Fruit fly (Drosophila melanogaster): ENCODE measurements around the gene CG17734.
A peak's percentile ranks its signal among the peaks of the same experiment; 100 is the strongest.

Gene CG17734

dm6 chr3R:11219883-11220282 lies 23.9 kb downstream of the CG17734 start, which contains the start of gene CG6689:
Gene CG6689 (minus strand): TSS chr3R:11220064.
- TF ChIP-seq CG4496 (GFP tag; IDR thresholded peaks at IDR 0.05) = 0 out of 3 replicates have a peak, but pooled peaks have one; percentile 21
- TF ChIP-seq CG8301 (tag; optimal IDR thresholded peaks at IDR 0.05) = no peak

- TF ChIP-seq Ets98B (GFP tag; IDR thresholded peaks at IDR 0.05) = peak; percentile 51
- TF ChIP-seq CG32121 (GFP tag; IDR thresholded peaks at IDR 0.05) = no peak; the same call in 1 of the 2 replicates
- TF ChIP-seq CG17806 (tag; optimal IDR thresholded peaks at IDR 0.05) = peak; percentile 38
- TF ChIP-seq gl (tag; optimal IDR thresholded peaks at IDR 0.05) = peak; percentile 66
- TF ChIP-seq Snoo (tag; optimal IDR thresholded peaks at IDR 0.05) = peak; percentile 92
- TF ChIP-seq D1 (tag; optimal IDR thresholded peaks at IDR 0.05) = no peak
- TF ChIP-seq CG34367 (tag; optimal IDR thresholded peaks at IDR 0.05) = peak; percentile 87
- no peak for TF ChIP-seq CG10348 (GFP tag; IDR thresholded peaks at IDR 0.05)
- no peak for TF ChIP-seq CG13204 (GFP tag; optimal IDR thresholded peaks at IDR 0.05)
- peak; percentile 51; the same call in 1 of the 3 replicates for TF ChIP-seq CG4496 (GFP tag; IDR thresholded peaks at IDR 0.05)
- peak; percentile 63 for TF ChIP-seq CG8159 (tag; optimal IDR thresholded peaks at IDR 0.05)
- no peak for TF ChIP-seq EcR (GFP tag; optimal IDR thresholded peaks at IDR 0.05)
- TF ChIP-seq Pif1B (GFP tag; optimal IDR thresholded peaks at IDR 0.05) = peak; percentile 45
- TF ChIP-seq CG14655 (GFP tag; optimal IDR thresholded peaks at IDR 0.05) = no peak
- TF ChIP-seq CG8301 (tag; optimal IDR thresholded peaks at IDR 0.05) = peak; percentile 48
- TF ChIP-seq fd96Ca (GFP tag; IDR thresholded peaks at IDR 0.05) = no peak
- no peak for TF ChIP-seq rn (GFP tag; IDR thresholded peaks at IDR 0.05)
- TF ChIP-seq Pif1A (GFP tag; optimal IDR thresholded peaks at IDR 0.05) = no peak
- no peak for TF ChIP-seq CG12605 (GFP tag; IDR thresholded peaks at IDR 0.05)
- peak; percentile 73 for TF ChIP-seq CG15710 (tag; optimal IDR thresholded peaks at IDR 0.05)
- peak; percentile 11 for TF ChIP-seq CG9948 (tag; optimal IDR thresholded peaks at IDR 0.05)
These were observed 27.6 kb downstream of the CG17734 start, which contains the start of the genes RpS25 and CG4820 for dm6 chr3R:11216156-11216630. Gene RpS25 (minus strand): TSS chr3R:11216287. Gene CG4820 (plus strand): TSS chr3R:11216535.

DNA sequence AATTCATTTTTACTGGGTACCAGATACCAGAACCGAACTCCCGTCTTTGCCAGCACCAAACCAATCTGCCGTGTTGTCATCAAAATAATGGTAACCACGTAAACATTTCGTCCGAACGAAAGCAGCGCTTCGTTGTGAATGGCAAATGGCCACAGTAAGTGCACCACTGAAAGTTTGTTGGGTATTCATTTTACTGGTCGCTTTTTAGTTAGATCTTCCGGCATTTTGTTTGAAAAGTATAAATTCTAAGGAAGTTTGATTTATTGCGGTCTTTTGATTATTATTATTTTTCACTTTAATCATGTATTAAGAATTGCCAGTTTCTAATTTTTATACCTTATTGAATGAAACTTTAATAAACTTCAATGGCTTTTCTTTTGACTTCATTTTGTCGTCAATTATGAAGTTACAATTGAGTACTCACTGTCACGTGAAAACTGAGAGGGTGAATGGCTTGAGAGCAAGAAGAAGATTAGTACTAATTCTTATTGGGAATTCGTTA lies 29.3 kb downstream of the CG17734 start, which contains the start of gene ZnT86D:
Gene ZnT86D (minus strand): TSS at position 91 of the 502 bp plus-strand sequence.
- TF ChIP-seq CG15710 (tag; optimal IDR thresholded peaks at IDR 0.05) (peak; percentile 62), Pif1B (GFP tag; optimal IDR thresholded peaks at IDR 0.05) (peak; percentile 39), EcR (GFP tag; optimal IDR thresholded peaks at IDR 0.05) (peak; percentile 33), CG34367 (tag; optimal IDR thresholded peaks at IDR 0.05) (peak; percentile 45), Ets98B (GFP tag; IDR thresholded peaks at IDR 0.05) (peak; percentile 35; the same call in 1 of the 2 replicates), CG32121 (GFP tag; IDR thresholded peaks at IDR 0.05) (peak; percentile 10; the same call in 1 of the 2 replicates), CG13204 (GFP tag; optimal IDR thresholded peaks at IDR 0.05) (no peak), CG14655 (GFP tag; optimal IDR thresholded peaks at IDR 0.05) (no peak), CG10348 (GFP tag; IDR thresholded peaks at IDR 0.05) (no peak), gl (tag; optimal IDR thresholded peaks at IDR 0.05) (no peak), CG17806 (tag; optimal IDR thresholded peaks at IDR 0.05) (peak; percentile 45), Pif1A (GFP tag; optimal IDR thresholded peaks at IDR 0.05) (no peak), CG9948 (tag; optimal IDR thresholded peaks at IDR 0.05) (peak; percentile 58), fd96Ca (GFP tag; IDR thresholded peaks at IDR 0.05) (no peak), CG12605 (GFP tag; IDR thresholded peaks at IDR 0.05) (peak; percentile 55), Snoo (tag; optimal IDR thresholded peaks at IDR 0.05) (peak; percentile 35), rn (GFP tag; IDR thresholded peaks at IDR 0.05) (0 out of 2 replicates have a peak, but pooled peaks have one; percentile 12), D1 (tag; optimal IDR thresholded peaks at IDR 0.05) (no peak), CG4496 (GFP tag; IDR thresholded peaks at IDR 0.05) (peak; percentile 51; the same call in 1 of the 3 replicates), CG8301 (tag; optimal IDR thresholded peaks at IDR 0.05) (peak; percentile 47), CG8159 (tag; optimal IDR thresholded peaks at IDR 0.05) (peak; percentile 66)

- TF ChIP-seq CG14655 (GFP tag; optimal IDR thresholded peaks at IDR 0.05) (no peak), Pif1B (GFP tag; optimal IDR thresholded peaks at IDR 0.05) (peak; percentile 41), fd96Ca (GFP tag; IDR thresholded peaks at IDR 0.05) (no peak; the same call in 2 of the 3 replicates), gl (tag; optimal IDR thresholded peaks at IDR 0.05) (no peak), CG8301 (tag; optimal IDR thresholded peaks at IDR 0.05) (peak; percentile 59), CG4496 (GFP tag; IDR thresholded peaks at IDR 0.05) (peak; percentile 65; the same call in 2 of the 3 replicates), CG32121 (GFP tag; IDR thresholded peaks at IDR 0.05) (peak; percentile 73), D1 (tag; optimal IDR thresholded peaks at IDR 0.05) (no peak), CG12605 (GFP tag; IDR thresholded peaks at IDR 0.05) (peak; percentile 78), CG13204 (GFP tag; optimal IDR thresholded peaks at IDR 0.05) (no peak), EcR (GFP tag; optimal IDR thresholded peaks at IDR 0.05) (peak; percentile 95), Pif1A (GFP tag; optimal IDR thresholded peaks at IDR 0.05) (peak; percentile 66), CG34367 (tag; optimal IDR thresholded peaks at IDR 0.05) (peak; percentile 29), CG15710 (tag; optimal IDR thresholded peaks at IDR 0.05) (peak; percentile 58), CG17806 (tag; optimal IDR thresholded peaks at IDR 0.05) (peak; percentile 61), rn (GFP tag; IDR thresholded peaks at IDR 0.05) (peak; percentile 27; the same call in 1 of the 2 replicates), Snoo (tag; optimal IDR thresholded peaks at IDR 0.05) (peak; percentile 56), CG10348 (GFP tag; IDR thresholded peaks at IDR 0.05) (no peak), CG9948 (tag; optimal IDR thresholded peaks at IDR 0.05) (peak; percentile 44), Ets98B (GFP tag; IDR thresholded peaks at IDR 0.05) (peak; percentile 62), CG8159 (tag; optimal IDR thresholded peaks at IDR 0.05) (peak; percentile 58)
These were observed 32.3 kb downstream of the CG17734 start for dm6 chr3R:11211291-11212061.
